Worm (Caenorhabditis elegans) whole organism, L4 larva: ENCODE measurements around the gene mrps-18B.

Experiments
- F44E2.7 ChIP-seq: fragments of 200-800 bp; sonication (Bioruptor generic); IDR thresholded peaks from 2 replicates; pipeline ENCODE4 v2.1.2; 2022; ENCODE audit warnings: missing genetic modification characterization, missing compliant biosample characterization
- R02D3.7 ChIP-seq: fragments of 150-350 bp; sonication (generic microtip); optimal IDR thresholded peaks from 3 replicates; lab custom pipeline; 2014; ENCODE audit warnings: missing biosample characterization, missing genetic modification characterization
- T26A8.4 ChIP-seq: fragments of 200-800 bp; sonication (Bioruptor generic); IDR thresholded peaks from 2 replicates; pipeline ENCODE4 v1.3.6; 2022; ENCODE audit warnings: missing genetic modification characterization, missing compliant biosample characterization
- Y105C5A.15 ChIP-seq: fragments of 200-800 bp; sonication (Bioruptor generic); IDR thresholded peaks from 2 replicates; pipeline ENCODE4 v1.3.6; 2022; ENCODE audit warnings: missing genetic modification characterization, missing compliant biosample characterization
- Y75B8A.6 ChIP-seq: fragments of 200-800 bp; sonication (Bioruptor generic); IDR thresholded peaks from 2 replicates; pipeline ENCODE4 v1.3.6; 2022; ENCODE audit warnings: missing genetic modification reagents, missing genetic modification characterization, missing compliant biosample characterization
- aha-1 ChIP-seq: fragments of 150-350 bp; peaks from one replicate; lab custom pipeline; 2014; ENCODE audit warnings: missing biosample characterization, missing genetic modification characterization
- arid-1 ChIP-seq: fragments of 200-800 bp; sonication (Bioruptor generic); conservative IDR thresholded peaks from 2 replicates; pipeline ENCODE4 v1.3.6; 2022; ENCODE audit warnings: missing genetic modification reagents, missing genetic modification characterization, missing compliant biosample characterization
- ceh-20 ChIP-seq: fragments of 200-800 bp; sonication (Bioruptor generic); IDR thresholded peaks from 2 replicates; pipeline ENCODE4 v1.3.6; 2022; ENCODE audit warnings: missing genetic modification reagents, missing genetic modification characterization, missing compliant biosample characterization
- ceh-82 ChIP-seq: sonication (generic microtip); optimal IDR thresholded peaks from 2 replicates; lab custom pipeline; 2017; ENCODE audit warnings: missing biosample characterization, missing genetic modification characterization
- cey-2 ChIP-seq: sonication (generic microtip); optimal IDR thresholded peaks from 3 replicates; lab custom pipeline; 2017; ENCODE audit warnings: missing genetic modification characterization, mild to moderate bottlenecking, missing compliant biosample characterization, antibody characterized with exemption, borderline replicate concordance; ENCODE audit not compliant: insufficient read depth
- ctbp-1 ChIP-seq: fragments of 200-800 bp; sonication (Bioruptor generic); IDR thresholded peaks from 2 replicates; pipeline ENCODE4 v1.3.6; 2022; ENCODE audit warnings: missing genetic modification reagents, missing genetic modification characterization, missing compliant biosample characterization
- daf-16 ChIP-seq, 3 experiments: sonication (generic microtip); optimal IDR thresholded peaks; 2 replicates each; lab custom pipeline; 2016 to 2017; ENCODE audit warnings: missing genetic modification characterization in 3 of 3, missing genetic modification reagents in 3 of 3, mild to moderate bottlenecking in 2 of 3, missing compliant biosample characterization in 2 of 3, missing biosample characterization in 1 of 3, moderate library complexity in 1 of 3
- daf-19 ChIP-seq: fragments of 200-800 bp; sonication (Bioruptor generic); conservative IDR thresholded peaks from 2 replicates; pipeline ENCODE4 v1.3.6; 2022; ENCODE audit warnings: missing genetic modification characterization, missing compliant biosample characterization
- daf-8 ChIP-seq: fragments of 200-800 bp; sonication (Bioruptor generic); IDR thresholded peaks from 2 replicates; pipeline ENCODE4 v1.3.6; 2022; ENCODE audit warnings: missing genetic modification characterization, missing compliant biosample characterization
- dmd-6 ChIP-seq: fragments of 200-800 bp; sonication (Bioruptor generic); IDR thresholded peaks from 2 replicates; pipeline ENCODE4 v1.3.6; 2022; ENCODE audit warnings: missing genetic modification reagents, missing genetic modification characterization, missing compliant biosample characterization
- dve-1 ChIP-seq: sonication (generic microtip); optimal IDR thresholded peaks from 2 replicates; lab custom pipeline; 2017; ENCODE audit warnings: antibody characterized with exemption, mild to moderate bottlenecking, missing genetic modification characterization, missing compliant biosample characterization; ENCODE audit not compliant: insufficient read depth
- egl-43 ChIP-seq: fragments of 200-800 bp; sonication (Bioruptor generic); IDR thresholded peaks from 2 replicates; pipeline ENCODE4 v1.3.6; 2022; ENCODE audit warnings: missing genetic modification reagents, missing genetic modification characterization, missing compliant biosample characterization
- fkh-10 ChIP-seq: fragments of 150-350 bp; optimal IDR thresholded peaks from 2 replicates; lab custom pipeline; 2014; ENCODE audit warnings: missing biosample characterization, missing genetic modification reagents, missing genetic modification characterization
- gei-8 ChIP-seq: fragments of 200-800 bp; sonication (Bioruptor generic); optimal IDR thresholded peaks from 2 replicates; lab custom pipeline; 2018; ENCODE audit warnings: mild to moderate bottlenecking, missing genetic modification characterization, missing compliant biosample characterization
- hlh-11 ChIP-seq: fragments of 200-800 bp; sonication (Bioruptor generic); optimal IDR thresholded peaks from 2 replicates; lab custom pipeline; 2018; ENCODE audit warnings: mild to moderate bottlenecking, missing genetic modification characterization, missing compliant biosample characterization
- hlh-30 ChIP-seq: sonication (generic microtip); optimal IDR thresholded peaks from 2 replicates; lab custom pipeline; 2017; ENCODE audit warnings: antibody characterized with exemption, mild to moderate bottlenecking, missing genetic modification characterization, missing compliant biosample characterization; ENCODE audit not compliant: insufficient read depth
- lim-7 ChIP-seq: fragments of 200-800 bp; sonication (Bioruptor generic); IDR thresholded peaks from 2 replicates; pipeline ENCODE4 v1.3.6; 2022; ENCODE audit warnings: missing genetic modification characterization, missing compliant biosample characterization
- lin-29 ChIP-seq: fragments of 200-800 bp; sonication (Bioruptor generic); IDR thresholded peaks from 2 replicates; pipeline ENCODE4 v1.3.6; 2022; ENCODE audit warnings: missing genetic modification reagents, missing genetic modification characterization, missing compliant biosample characterization
- lin-38 ChIP-seq: fragments of 200-800 bp; sonication (Bioruptor generic); IDR thresholded peaks from 2 replicates; pipeline ENCODE4 v1.3.6; 2022; ENCODE audit warnings: missing genetic modification reagents, missing genetic modification characterization, missing compliant biosample characterization
- lin-39 ChIP-seq: fragments of 150-350 bp; optimal IDR thresholded peaks from 2 replicates; lab custom pipeline; 2014; ENCODE audit warnings: missing biosample characterization, missing genetic modification reagents, missing genetic modification characterization
- lir-3 ChIP-seq: sonication (generic microtip); optimal IDR thresholded peaks from 2 replicates; lab custom pipeline; 2016; ENCODE audit warnings: mild to moderate bottlenecking, missing genetic modification characterization, missing compliant biosample characterization
- madf-9 ChIP-seq: fragments of 200-800 bp; sonication (Bioruptor generic); conservative IDR thresholded peaks from 2 replicates; pipeline ENCODE4 v1.3.6; 2022; ENCODE audit warnings: missing genetic modification reagents, missing genetic modification characterization, missing compliant biosample characterization
- mdl-1 ChIP-seq, 2 experiments: fragments of 150-350 bp in 1 of 2; sonication (generic microtip) in 1 of 2; optimal IDR thresholded peaks; 2 replicates each; lab custom pipeline; 2014 to 2017; ENCODE audit warnings: missing biosample characterization in 2 of 2, missing genetic modification characterization in 2 of 2
- mdt-29 ChIP-seq: fragments of 200-800 bp; sonication (Bioruptor generic); IDR thresholded peaks from 2 replicates; pipeline ENCODE4 v1.3.6; 2022; ENCODE audit warnings: missing genetic modification reagents, missing genetic modification characterization, missing compliant biosample characterization
- mep-1 ChIP-seq: fragments of 150-350 bp; sonication (generic microtip); optimal IDR thresholded peaks from 3 replicates; lab custom pipeline; 2014; ENCODE audit warnings: missing biosample characterization, missing genetic modification characterization
- nhr-102 ChIP-seq: sonication (generic microtip); optimal IDR thresholded peaks from 2 replicates; lab custom pipeline; 2016; ENCODE audit warnings: mild to moderate bottlenecking, missing genetic modification characterization, moderate library complexity, missing compliant biosample characterization
- nhr-11 ChIP-seq: fragments of 150-350 bp; optimal IDR thresholded peaks from 2 replicates; lab custom pipeline; 2014; ENCODE audit warnings: missing biosample characterization, missing genetic modification characterization
- nhr-237 ChIP-seq: sonication (generic microtip); optimal IDR thresholded peaks from 2 replicates; lab custom pipeline; 2017; ENCODE audit warnings: missing biosample characterization, missing genetic modification characterization
- nhr-41 ChIP-seq: fragments of 200-800 bp; sonication (Bioruptor generic); IDR thresholded peaks from 2 replicates; pipeline ENCODE4 v1.3.6; 2022; ENCODE audit warnings: missing genetic modification reagents, missing genetic modification characterization, missing compliant biosample characterization
- nhr-42 ChIP-seq: fragments of 200-800 bp; sonication (Bioruptor generic); IDR thresholded peaks from 2 replicates; pipeline ENCODE4 v1.3.6; 2022; ENCODE audit warnings: missing genetic modification characterization, missing compliant biosample characterization
- nhr-48 ChIP-seq: sonication (generic microtip); optimal IDR thresholded peaks from 2 replicates; lab custom pipeline; 2016; ENCODE audit warnings: mild to moderate bottlenecking, missing genetic modification characterization, missing compliant biosample characterization
- nhr-6 ChIP-seq: fragments of 150-350 bp; optimal IDR thresholded peaks from 2 replicates; lab custom pipeline; 2014; ENCODE audit warnings: missing biosample characterization, missing genetic modification characterization
- nhr-76 ChIP-seq: fragments of 150-350 bp; optimal IDR thresholded peaks from 2 replicates; lab custom pipeline; 2014; ENCODE audit warnings: missing biosample characterization, missing genetic modification characterization
- pha-4 ChIP-seq, 2 experiments: fragments of 150-350 bp in 1 of 2; fragments of 200-800 bp in 1 of 2; sonication (Bioruptor generic) in 1 of 2; IDR thresholded peaks in 1 of 2; optimal IDR thresholded peaks in 1 of 2; 2 replicates each; pipeline versions ENCODE4 v1.3.6 to Lab custom; 2014 to 2022; ENCODE audit warnings: missing genetic modification characterization in 2 of 2, missing genetic modification reagents in 2 of 2, missing biosample characterization in 1 of 2, missing compliant biosample characterization in 1 of 2
- rbr-2 ChIP-seq: sonication (generic microtip); optimal IDR thresholded peaks from 2 replicates; lab custom pipeline; 2016; ENCODE audit warnings: missing genotype, missing genetic modification characterization, missing compliant biosample characterization
- saeg-2 ChIP-seq: fragments of 200-800 bp; sonication (Bioruptor generic); IDR thresholded peaks from 2 replicates; pipeline ENCODE4 v1.3.6; 2022; ENCODE audit warnings: missing genetic modification reagents, missing genetic modification characterization, missing compliant biosample characterization
- sdz-12 ChIP-seq: fragments of 200-800 bp; sonication (Bioruptor generic); optimal IDR thresholded peaks from 2 replicates; lab custom pipeline; 2018; ENCODE audit warnings: mild to moderate bottlenecking, missing genetic modification characterization, missing compliant biosample characterization
- set-16 ChIP-seq: fragments of 200-800 bp; sonication (Bioruptor generic); IDR thresholded peaks from 2 replicates; pipeline ENCODE4 v1.3.6; 2022; ENCODE audit warnings: missing genetic modification reagents, missing genetic modification characterization, missing compliant biosample characterization
- snpc-1.2 ChIP-seq: fragments of 200-800 bp; sonication (Bioruptor generic); IDR thresholded peaks from 2 replicates; pipeline ENCODE4 v1.3.6; 2022; ENCODE audit warnings: missing genetic modification reagents, missing genetic modification characterization, missing compliant biosample characterization
- snpc-4 ChIP-seq: fragments of 150-350 bp; optimal IDR thresholded peaks from 2 replicates; lab custom pipeline; 2014; ENCODE audit warnings: missing biosample characterization, missing genetic modification characterization
- unc-62 ChIP-seq, 3 experiments: fragments of 150-350 bp in 1 of 3; sonication (generic microtip); optimal IDR thresholded peaks in 2 of 3; peaks in 1 of 3; 1 replicate in 1 of 3; 2 replicates in 2 of 3; lab custom pipeline; 2014 to 2017; ENCODE audit warnings: missing biosample characterization in 3 of 3, missing genetic modification characterization in 3 of 3, missing genetic modification reagents in 3 of 3, missing genotype in 1 of 3
- zip-11 ChIP-seq: fragments of 200-800 bp; sonication (Bioruptor generic); IDR thresholded peaks from 2 replicates; pipeline ENCODE4 v1.3.6; 2022; ENCODE audit warnings: missing genetic modification characterization, missing compliant biosample characterization
- ztf-11 ChIP-seq: fragments of 150-350 bp; optimal IDR thresholded peaks from 2 replicates; lab custom pipeline; 2014; ENCODE audit warnings: missing biosample characterization, missing genetic modification characterization
- ztf-7 ChIP-seq: fragments of 150-350 bp; optimal IDR thresholded peaks from 2 replicates; lab custom pipeline; 2014; ENCODE audit warnings: missing biosample characterization, missing genetic modification characterization

Gene mrps-18B

DNA sequence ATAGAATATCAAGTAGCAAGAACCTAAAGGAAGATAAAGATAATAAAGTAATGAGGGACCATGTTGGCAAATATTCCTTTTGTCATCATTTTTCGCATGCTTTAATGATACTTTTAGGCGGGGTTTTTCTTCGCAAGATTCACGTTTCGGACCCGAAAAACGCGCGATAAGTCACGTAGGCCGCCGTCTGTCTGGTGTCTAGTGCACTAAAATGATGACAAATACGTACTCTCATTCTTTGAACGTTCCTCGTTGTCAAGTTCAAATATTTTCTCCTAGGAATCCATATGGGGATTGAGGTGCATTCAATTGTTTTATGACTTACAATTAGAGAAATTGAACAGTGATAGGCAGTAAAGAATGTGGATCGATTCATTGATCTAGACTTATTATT, 41.7 kb upstream of the mrps-18B start, which contains the start of gene taap-1 (continued):
- TF ChIP-seq cey-2 (tag; lab: Kevin White, UChicago) (no peak), mep-1 (peak; percentile 29), mdt-29 (GFP tag; lab: Robert Waterston, UW) (no peak), aha-1 (peak; percentile 100), nhr-42 (GFP tag; lab: Robert Waterston, UW) (no peak)

- TF ChIP-seq dmd-6 (GFP tag; lab: Robert Waterston, UW) (peak; percentile 85), ceh-82 (tag; lab: Kevin White, UChicago) (no peak), nhr-76 (tag; lab: Kevin White, UChicago) (no peak), daf-8 (GFP tag; lab: Robert Waterston, UW) (no peak), nhr-6 (tag; lab: Kevin White, UChicago) (no peak), lin-39 (no peak), dve-1 (tag; lab: Kevin White, UChicago) (peak; percentile 94), ztf-11 (no peak), T26A8.4 (GFP tag; lab: Robert Waterston, UW) (no peak), F44E2.7 (GFP tag; lab: Robert Waterston, UW) (no peak), nhr-237 (tag; lab: Kevin White, UChicago) (no peak), nhr-48 (tag; lab: Kevin White, UChicago) (peak; percentile 73), ztf-7 (tag; lab: Kevin White, UChicago) (no peak), sdz-12 (GFP tag; lab: Kevin White, UChicago) (no peak), ceh-20 (GFP tag; lab: Robert Waterston, UW) (no peak), snpc-1.2 (GFP tag; lab: Robert Waterston, UW) (no peak), daf-19 (GFP tag; lab: Robert Waterston, UW) (no peak), daf-16 (GFP tag; optimal IDR thresholded peaks at IDR 0.05; lab: Kevin White, UChicago) (peak in 1 of 2 experiments; percentile 77), daf-16 (tag; optimal IDR thresholded peaks at IDR 0.05; lab: Kevin White, UChicago) (peak; percentile 98), pha-4 (GFP tag; IDR thresholded peaks at IDR 0.05; lab: Robert Waterston, UW) (0 out of 2 replicates have a peak, but pooled peaks have one; percentile 42), pha-4 (tag; optimal IDR thresholded peaks at IDR 0.05; lab: Kevin White, UChicago) (no peak), lin-29 (no peak), hlh-11 (peak; percentile 87), saeg-2 (GFP tag; lab: Robert Waterston, UW) (no peak), mdl-1 (tag; optimal IDR thresholded peaks at IDR 0.05; lab: Kevin White, UChicago) (no peak), zip-11 (no peak), arid-1 (no peak), fkh-10 (no peak), nhr-102 (tag; lab: Kevin White, UChicago) (peak; percentile 18), snpc-4 (tag; lab: Kevin White, UChicago) (no peak), Y75B8A.6 (GFP tag; lab: Robert Waterston, UW) (no peak), unc-62 (GFP tag; optimal IDR thresholded peaks at IDR 0.05 in 1 of 2; lab: Kevin White, UChicago) (no peak), unc-62 (tag; optimal IDR thresholded peaks at IDR 0.05; lab: Kevin White, UChicago) (no peak), madf-9 (GFP tag; lab: Robert Waterston, UW) (no peak), hlh-30 (tag; lab: Kevin White, UChicago) (peak; percentile 54), Y105C5A.15 (no peak), nhr-41 (GFP tag; lab: Robert Waterston, UW) (no peak), nhr-11 (tag; lab: Kevin White, UChicago) (no peak), lim-7 (GFP tag; lab: Robert Waterston, UW) (no peak), rbr-2 (tag; lab: Kevin White, UChicago) (no peak), lir-3 (tag; lab: Kevin White, UChicago) (no peak), gei-8 (no peak), ctbp-1 (GFP tag; lab: Robert Waterston, UW) (no peak), lin-38 (GFP tag; lab: Robert Waterston, UW) (no peak), set-16 (GFP tag; lab: Robert Waterston, UW) (no peak), egl-43 (GFP tag; lab: Robert Waterston, UW) (no peak), R02D3.7 (no peak)
These were observed 40.9 kb upstream of the mrps-18B start for ce11 chrII:8484546-8484945.
